Fruit fly (Drosophila melanogaster) whole organism, embryonic: ENCODE measurements around the gene CG18557.

Experiments used
- CG1024 ChIP-seq: fragments of 200-800 bp; sonication (Bioruptor generic); IDR thresholded peaks from 2 replicates; pipeline ENCODE4 v1.3.6; 2022; ENCODE audit warnings: missing biosample characterization, missing genetic modification characterization
- CG10565 ChIP-seq: fragments of 200-800 bp; sonication (Bioruptor generic); optimal IDR thresholded peaks from 3 replicates; lab custom pipeline; 2016; ENCODE audit warnings: missing biosample characterization, mild to moderate bottlenecking, missing genetic modification characterization
- CG11093 ChIP-seq: fragments of 200-800 bp; sonication (Bioruptor generic); IDR thresholded peaks from 3 replicates; pipeline ENCODE4 v1.3.6; 2022; ENCODE audit warnings: missing biosample characterization, missing genetic modification characterization
- CG11696 ChIP-seq: fragments of 200-800 bp; sonication (Bioruptor generic); IDR thresholded peaks from 2 replicates; pipeline ENCODE4 v1.3.6; 2022; ENCODE audit warnings: missing biosample characterization, missing genetic modification characterization
- CG12299 ChIP-seq: fragments of 200-800 bp; sonication (Bioruptor generic); optimal IDR thresholded peaks from 2 replicates; lab custom pipeline; 2018; ENCODE audit warnings: missing biosample characterization, mild to moderate bottlenecking, missing genetic modification characterization
- CG1233 ChIP-seq: fragments of 200-800 bp; sonication (Bioruptor generic); optimal IDR thresholded peaks from 4 replicates; lab custom pipeline; 2018; ENCODE audit warnings: missing biosample characterization, mild to moderate bottlenecking, missing genetic modification characterization
- CG12744 ChIP-seq: fragments of 200-800 bp; sonication (Bioruptor generic); optimal IDR thresholded peaks from 2 replicates; lab custom pipeline; 2016; ENCODE audit warnings: missing biosample characterization, missing genetic modification characterization
- CG14441 ChIP-seq: fragments of 200-800 bp; sonication (Bioruptor generic); IDR thresholded peaks from 2 replicates; pipeline ENCODE4 v1.3.6; 2022; ENCODE audit warnings: missing biosample characterization, missing genetic modification characterization
- CG15011 ChIP-seq: fragments of 200-800 bp; sonication (Bioruptor generic); optimal IDR thresholded peaks from 3 replicates; lab custom pipeline; 2018; ENCODE audit warnings: missing biosample characterization, mild to moderate bottlenecking, missing genetic modification characterization
- CG15479 ChIP-seq: fragments of 200-800 bp; sonication (Bioruptor generic); optimal IDR thresholded peaks from 3 replicates; lab custom pipeline; 2019; ENCODE audit warnings: missing biosample characterization, mild to moderate bottlenecking, missing genetic modification characterization, moderate library complexity
- CG15696 ChIP-seq: fragments of 200-800 bp; sonication (Bioruptor generic); optimal IDR thresholded peaks from 2 replicates; lab custom pipeline; 2019; ENCODE audit warnings: missing biosample characterization, mild to moderate bottlenecking, missing genetic modification characterization, moderate library complexity
- CG17829 ChIP-seq: fragments of 200-800 bp; optimal IDR thresholded peaks from 2 replicates; lab custom pipeline; 2019; ENCODE audit warnings: missing biosample characterization, mild to moderate bottlenecking, missing genetic modification characterization, moderate library complexity
- CG2875 ChIP-seq: fragments of 200-800 bp; sonication (Bioruptor generic); optimal IDR thresholded peaks from 2 replicates; lab custom pipeline; 2017; ENCODE audit warnings: missing biosample characterization, mild to moderate bottlenecking, missing genetic modification characterization, missing genetic modification reagents
- CG3726 ChIP-seq: fragments of 200-800 bp; sonication (Bioruptor generic); IDR thresholded peaks from 3 replicates; pipeline ENCODE4, ENCODE4 v1.3.6; 2022; ENCODE audit warnings: missing biosample characterization, missing genetic modification characterization
- CG42726 ChIP-seq: fragments of 200-800 bp; sonication (Bioruptor generic); IDR thresholded peaks from 2 replicates; pipeline ENCODE4 v1.3.6; 2022; ENCODE audit warnings: missing biosample characterization, missing genetic modification characterization; ENCODE audit not compliant: partially characterized antibody
- CG4424 ChIP-seq: fragments of 200-800 bp; sonication (Bioruptor generic); optimal IDR thresholded peaks from 3 replicates; lab custom pipeline; 2016; ENCODE audit warnings: missing biosample characterization, missing genetic modification characterization
- CG4820 ChIP-seq: fragments of 200-800 bp; sonication (Bioruptor generic); optimal IDR thresholded peaks from 3 replicates; lab custom pipeline; 2016; ENCODE audit warnings: missing biosample characterization, missing genetic modification characterization
- CG7963 ChIP-seq: fragments of 200-800 bp; sonication (Bioruptor generic); IDR thresholded peaks from 3 replicates; pipeline ENCODE4 v1.3.6; 2022; ENCODE audit warnings: missing biosample characterization, missing genetic modification characterization; ENCODE audit not compliant: partially characterized antibody
- CG8924 ChIP-seq: fragments of 200-800 bp; optimal IDR thresholded peaks from 3 replicates; lab custom pipeline; 2019; ENCODE audit warnings: missing biosample characterization, mild to moderate bottlenecking, missing genetic modification characterization, moderate library complexity
- CG9437 ChIP-seq: fragments of 200-800 bp; sonication (Bioruptor generic); optimal IDR thresholded peaks from 2 replicates; lab custom pipeline; 2018; ENCODE audit warnings: missing biosample characterization, mild to moderate bottlenecking, missing genetic modification characterization
- Camta ChIP-seq: fragments of 200-800 bp; sonication (Bioruptor generic); optimal IDR thresholded peaks from 2 replicates; lab custom pipeline; 2016; ENCODE audit warnings: missing biosample characterization, missing genetic modification characterization
- Dip2 ChIP-seq: fragments of 200-800 bp; sonication (Bioruptor generic); IDR thresholded peaks from 2 replicates; pipeline ENCODE4 v1.3.6; 2022; ENCODE audit warnings: missing biosample characterization, missing genetic modification characterization
- ERR ChIP-seq: fragments of 200-800 bp; sonication (Bioruptor generic); optimal IDR thresholded peaks from 2 replicates; lab custom pipeline; 2016; ENCODE audit warnings: missing biosample characterization, missing genetic modification characterization
- HLH54F ChIP-seq: fragments of 200-800 bp; sonication (Bioruptor generic); optimal IDR thresholded peaks from 3 replicates; lab custom pipeline; 2016; ENCODE audit warnings: missing biosample characterization, missing genetic modification characterization
- Lpt ChIP-seq: fragments of >200 bp; optimal IDR thresholded peaks from 2 replicates; lab custom pipeline; 2018; ENCODE audit warnings: missing biosample characterization, missing genetic modification characterization
- Myb ChIP-seq: fragments of 200-800 bp; sonication (Bioruptor generic); optimal IDR thresholded peaks from 2 replicates; lab custom pipeline; 2016; ENCODE audit warnings: missing biosample characterization, missing genetic modification characterization
- Poxn ChIP-seq: fragments of 200-800 bp; sonication (Bioruptor generic); IDR thresholded peaks from 2 replicates; pipeline ENCODE4 v1.3.6; 2022; ENCODE audit warnings: missing biosample characterization, missing genetic modification characterization
- Ravus ChIP-seq: fragments of 200-800 bp; sonication (Bioruptor generic); IDR thresholded peaks from 2 replicates; pipeline ENCODE4 v1.3.6; 2022; ENCODE audit warnings: missing biosample characterization, missing genetic modification characterization
- Sox102F ChIP-seq: fragments of 200-800 bp; sonication (Bioruptor generic); optimal IDR thresholded peaks from 2 replicates; lab custom pipeline; 2018; ENCODE audit warnings: missing biosample characterization, mild to moderate bottlenecking, missing genetic modification characterization, moderate library complexity
- Sry-δ ChIP-seq: fragments of 200-800 bp; sonication (Bioruptor generic); optimal IDR thresholded peaks from 2 replicates; lab custom pipeline; 2016; ENCODE audit warnings: missing biosample characterization, missing genetic modification characterization
- Vsx1 ChIP-seq: fragments of 200-800 bp; sonication (Bioruptor generic); optimal IDR thresholded peaks from 2 replicates; lab custom pipeline; 2017; ENCODE audit warnings: missing biosample characterization, mild to moderate bottlenecking, missing genetic modification characterization, missing genetic modification reagents
- abd-A ChIP-seq: fragments of 200-800 bp; sonication (Bioruptor generic); optimal IDR thresholded peaks from 3 replicates; lab custom pipeline; 2019; ENCODE audit warnings: missing biosample characterization, mild to moderate bottlenecking, missing genetic modification characterization, moderate library complexity
- cad ChIP-seq: fragments of >200 bp; optimal IDR thresholded peaks from 2 replicates; lab custom pipeline; 2017; ENCODE audit warnings: missing biosample characterization, missing genetic modification characterization
- chn ChIP-seq: fragments of 200-800 bp; sonication (Bioruptor generic); optimal IDR thresholded peaks from 2 replicates; lab custom pipeline; 2016; ENCODE audit warnings: missing biosample characterization, missing genetic modification characterization
- ewg ChIP-seq: fragments of 200-800 bp; sonication (Bioruptor generic); optimal IDR thresholded peaks from 3 replicates; lab custom pipeline; 2017; ENCODE audit warnings: mild to moderate bottlenecking, missing biosample characterization, missing genetic modification reagents, missing genetic modification characterization
- fd96Cb ChIP-seq: fragments of 200-800 bp; sonication (Bioruptor generic); optimal IDR thresholded peaks from 2 replicates; lab custom pipeline; 2018; ENCODE audit warnings: missing biosample characterization, mild to moderate bottlenecking, missing genetic modification characterization, moderate library complexity
- gcm ChIP-seq: fragments of 200-800 bp; sonication (Bioruptor generic); optimal IDR thresholded peaks from 2 replicates; lab custom pipeline; 2019; ENCODE audit warnings: missing biosample characterization, mild to moderate bottlenecking, missing genetic modification characterization, moderate library complexity
- gcm2 ChIP-seq: fragments of 200-800 bp; sonication (Bioruptor generic); optimal IDR thresholded peaks from 2 replicates; lab custom pipeline; 2016; ENCODE audit warnings: missing biosample characterization, missing genetic modification characterization
- grn ChIP-seq: fragments of 200-800 bp; sonication (Bioruptor generic); optimal IDR thresholded peaks from 3 replicates; lab custom pipeline; 2017; ENCODE audit warnings: missing biosample characterization, missing genetic modification characterization
- gro ChIP-seq: fragments of 200-800 bp; sonication (Bioruptor generic); optimal IDR thresholded peaks from 2 replicates; lab custom pipeline; 2016; ENCODE audit warnings: missing biosample characterization, missing genetic modification characterization
- gsb ChIP-seq: fragments of 200-800 bp; sonication (Bioruptor generic); IDR thresholded peaks from 2 replicates; pipeline ENCODE4 v1.3.6; 2022; ENCODE audit warnings: missing biosample characterization, missing genetic modification characterization
- gt ChIP-seq: fragments of 200-800 bp; sonication (Bioruptor generic); IDR thresholded peaks from 2 replicates; pipeline ENCODE4 v1.3.6; 2022; ENCODE audit warnings: missing biosample characterization, missing genetic modification characterization
- luna ChIP-seq: fragments of 200-800 bp; sonication (Bioruptor generic); optimal IDR thresholded peaks from 2 replicates; lab custom pipeline; 2016; ENCODE audit warnings: missing biosample characterization, missing genetic modification characterization
- nau ChIP-seq: fragments of 200-800 bp; sonication (Bioruptor generic); optimal IDR thresholded peaks from 3 replicates; lab custom pipeline; 2017; ENCODE audit warnings: missing biosample characterization, mild to moderate bottlenecking, missing genetic modification characterization, missing genetic modification reagents
- onecut ChIP-seq: fragments of 200-800 bp; sonication (Bioruptor generic); IDR thresholded peaks from 2 replicates; pipeline ENCODE4 v1.3.6; 2022; ENCODE audit warnings: missing biosample characterization, missing genetic modification characterization
- pho ChIP-seq: fragments of 200-800 bp; sonication (Bioruptor generic); optimal IDR thresholded peaks from 2 replicates; lab custom pipeline; 2016; ENCODE audit warnings: missing biosample characterization, missing genetic modification characterization
- psq ChIP-seq: fragments of 200-800 bp; sonication (Bioruptor generic); optimal IDR thresholded peaks from 2 replicates; lab custom pipeline; 2017; ENCODE audit warnings: missing biosample characterization, missing genetic modification characterization
- slp2 ChIP-seq: fragments of 200-800 bp; sonication (Bioruptor generic); optimal IDR thresholded peaks from 2 replicates; lab custom pipeline; 2016; ENCODE audit warnings: missing biosample characterization, missing genetic modification characterization
- so ChIP-seq: fragments of 200-800 bp; sonication (Bioruptor generic); IDR thresholded peaks from 3 replicates; pipeline ENCODE4 v1.3.6; 2022; ENCODE audit warnings: missing biosample characterization, missing genetic modification characterization
- tap ChIP-seq: fragments of 200-800 bp; optimal IDR thresholded peaks from 3 replicates; lab custom pipeline; 2019; ENCODE audit warnings: missing biosample characterization, mild to moderate bottlenecking, missing genetic modification characterization, moderate library complexity

The CG18557 gene

DNA sequence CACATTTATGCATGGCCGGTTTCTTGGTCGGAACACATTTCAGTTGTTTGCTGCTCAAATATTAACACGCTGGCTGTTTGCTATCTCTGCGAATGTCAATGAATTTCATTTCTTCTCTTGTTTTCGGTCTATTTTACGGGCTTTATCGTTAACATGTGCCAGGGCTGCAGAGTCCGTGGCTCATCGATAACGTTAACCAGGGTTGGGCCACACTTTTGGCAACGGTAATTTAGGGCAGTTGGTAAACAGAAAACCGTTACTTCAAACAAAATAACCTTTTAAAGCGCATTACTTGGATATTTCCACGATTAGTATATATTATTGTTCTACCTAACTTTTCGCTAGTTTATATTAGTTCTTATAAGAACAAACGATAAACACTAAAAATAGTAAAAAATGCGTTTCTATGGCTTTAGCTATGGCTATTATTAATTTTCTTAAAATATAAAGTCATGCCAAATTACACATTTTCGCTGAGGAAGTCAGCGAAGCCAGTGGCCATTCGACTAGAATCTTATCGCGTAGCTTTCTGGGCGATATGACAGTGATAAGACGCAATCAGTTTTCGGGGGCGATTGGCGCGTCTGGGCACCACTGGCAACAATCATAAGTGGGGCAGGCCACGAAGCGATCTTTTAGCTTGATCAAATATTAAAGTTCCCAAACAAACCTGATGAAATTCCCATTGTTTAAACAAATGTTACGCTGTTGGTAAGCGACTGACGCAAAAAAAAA is 37.6 kb upstream of the CG18557 start (continued):
- TF ChIP-seq HLH54F (GFP tag; lab: Kevin White, UChicago): no peak
- TF ChIP-seq luna: no peak
- TF ChIP-seq CG15696 (tag; lab: Kevin White, UChicago): no peak
- TF ChIP-seq CG2875: peak; percentile 21
- TF ChIP-seq CG15479 (GFP tag; lab: Kevin White, UChicago): no peak
- no peak; the same call in 2 of the 3 replicates for TF ChIP-seq so (GFP tag; lab: Robert Waterston, UW)
- no peak for TF ChIP-seq Poxn (GFP tag; lab: Robert Waterston, UW)
- TF ChIP-seq abd-A: peak; percentile 37
- no peak for TF ChIP-seq gro (GFP tag; lab: Kevin White, UChicago)
- TF ChIP-seq CG10565 (GFP tag; lab: Kevin White, UChicago): no peak
- TF ChIP-seq fd96Cb (tag; lab: Kevin White, UChicago): peak; percentile 14
- TF ChIP-seq pho (GFP tag; lab: Kevin White, UChicago): peak; percentile 16
- TF ChIP-seq gsb: no peak; the same call in 1 of the 2 replicates
- no peak for TF ChIP-seq tap (tag; lab: Kevin White, UChicago)
- no peak for TF ChIP-seq CG11093 (GFP tag; lab: Robert Waterston, UW)
- TF ChIP-seq onecut (GFP tag; lab: Robert Waterston, UW): peak; percentile 71
- peak; percentile 91 for TF ChIP-seq Myb (GFP tag; lab: Kevin White, UChicago)
- TF ChIP-seq chn: no peak
- peak; percentile 65 for TF ChIP-seq nau (GFP tag; lab: Kevin White, UChicago)
- TF ChIP-seq grn (GFP tag; lab: Kevin White, UChicago): peak; percentile 96
- TF ChIP-seq gcm2 (GFP tag; lab: Kevin White, UChicago): no peak
- no peak for TF ChIP-seq CG7963 (GFP tag; lab: Robert Waterston, UW)
- peak; percentile 49 for TF ChIP-seq CG17829 (tag; lab: Kevin White, UChicago)
- TF ChIP-seq Vsx1: peak; percentile 15
- peak; percentile 99 for TF ChIP-seq CG9437 (GFP tag; lab: Kevin White, UChicago)
- TF ChIP-seq Dip2 (GFP tag; lab: Robert Waterston, UW): no peak
- TF ChIP-seq Ravus (GFP tag; lab: Robert Waterston, UW): no peak
- peak; percentile 30 for TF ChIP-seq Sox102F (GFP tag; lab: Kevin White, UChicago)
- no peak for TF ChIP-seq CG4424
- no peak for TF ChIP-seq CG12744 (GFP tag; lab: Kevin White, UChicago)
- TF ChIP-seq CG15011 (GFP tag; lab: Kevin White, UChicago): no peak
- peak; percentile 59 for TF ChIP-seq Camta (GFP tag; lab: Kevin White, UChicago)
- peak; percentile 27; the same call in 1 of the 2 replicates for TF ChIP-seq CG11696 (GFP tag; lab: Robert Waterston, UW)
- TF ChIP-seq CG8924: peak; percentile 47
- no peak for TF ChIP-seq Lpt
- peak; percentile 51 for TF ChIP-seq gcm (GFP tag; lab: Kevin White, UChicago)
- TF ChIP-seq CG4820: peak; percentile 13
- TF ChIP-seq ERR (GFP tag; lab: Kevin White, UChicago): no peak
- no peak for TF ChIP-seq psq
- TF ChIP-seq CG14441 (GFP tag; lab: Robert Waterston, UW): peak; percentile 55
- TF ChIP-seq cad (GFP tag; lab: Kevin White, UChicago): no peak
- TF ChIP-seq CG1024 (GFP tag; lab: Robert Waterston, UW): peak; percentile 56; the same call in 1 of the 2 replicates
- TF ChIP-seq gt: no peak
- no peak for TF ChIP-seq ewg (GFP tag; lab: Kevin White, UChicago)
- TF ChIP-seq Sry-δ (GFP tag; lab: Kevin White, UChicago): peak; percentile 41
- 0 out of 3 replicates have a peak, but pooled peaks have one; percentile 6 for TF ChIP-seq CG3726 (GFP tag; lab: Robert Waterston, UW)
- peak; percentile 8 for TF ChIP-seq CG1233 (GFP tag; lab: Kevin White, UChicago)
- peak; percentile 30 for TF ChIP-seq CG12299
- TF ChIP-seq slp2: peak; percentile 5
- TF ChIP-seq CG42726 (GFP tag; lab: Robert Waterston, UW): no peak
